Worm (Caenorhabditis elegans) whole organism, L4 larva: Measurements from ENCODE around the gene srh-45.

ENCODE experiments used
- F44E2.7 ChIP-seq: fragments of 200-800 bp; sonication (Bioruptor generic); IDR thresholded peaks from 2 replicates; pipeline ENCODE4 v2.1.2; 2022; ENCODE audit warnings: missing genetic modification characterization, missing compliant biosample characterization
- T20F7.1 ChIP-seq: fragments of 200-800 bp; sonication (Bioruptor generic); optimal IDR thresholded peaks from 2 replicates; lab custom pipeline; 2018; ENCODE audit warnings: mild to moderate bottlenecking, missing genetic modification characterization, missing compliant biosample characterization
- aha-1 ChIP-seq: fragments of 150-350 bp; peaks from one replicate; lab custom pipeline; 2014; ENCODE audit warnings: missing biosample characterization, missing genetic modification characterization
- aly-2 ChIP-seq: sonication (generic microtip); optimal IDR thresholded peaks from 2 replicates; lab custom pipeline; 2018; ENCODE audit warnings: missing biosample characterization, missing genetic modification characterization
- arid-1 ChIP-seq: fragments of 200-800 bp; sonication (Bioruptor generic); conservative IDR thresholded peaks from 2 replicates; pipeline ENCODE4 v1.3.6; 2022; ENCODE audit warnings: missing genetic modification reagents, missing genetic modification characterization, missing compliant biosample characterization
- ceh-20 ChIP-seq: fragments of 200-800 bp; sonication (Bioruptor generic); IDR thresholded peaks from 2 replicates; pipeline ENCODE4 v1.3.6; 2022; ENCODE audit warnings: missing genetic modification reagents, missing genetic modification characterization, missing compliant biosample characterization
- ceh-28 ChIP-seq: fragments of 150-350 bp; optimal IDR thresholded peaks from 2 replicates; lab custom pipeline; 2014; ENCODE audit warnings: missing biosample characterization, missing genetic modification reagents, missing genetic modification characterization
- ceh-32 ChIP-seq: sonication (generic microtip); optimal IDR thresholded peaks from 2 replicates; lab custom pipeline; 2016; ENCODE audit warnings: mild to moderate bottlenecking, missing genetic modification characterization, missing compliant biosample characterization; ENCODE audit not compliant: poor library complexity
- ceh-44 ChIP-seq: fragments of 200-800 bp; sonication (Bioruptor generic); IDR thresholded peaks from 2 replicates; pipeline ENCODE4 v1.3.6; 2022; ENCODE audit warnings: missing genetic modification reagents, missing genetic modification characterization, missing compliant biosample characterization
- ceh-62 ChIP-seq: sonication (generic microtip); optimal IDR thresholded peaks from 2 replicates; lab custom pipeline; 2017; ENCODE audit warnings: missing biosample characterization, missing genetic modification characterization
- ceh-82 ChIP-seq: sonication (generic microtip); optimal IDR thresholded peaks from 2 replicates; lab custom pipeline; 2017; ENCODE audit warnings: missing biosample characterization, missing genetic modification characterization
- ces-1 ChIP-seq: fragments of 150-350 bp; sonication (generic microtip); optimal IDR thresholded peaks from 4 replicates; lab custom pipeline; 2014; ENCODE audit warnings: missing biosample characterization, missing genetic modification reagents, missing genetic modification characterization
- cey-2 ChIP-seq: sonication (generic microtip); optimal IDR thresholded peaks from 3 replicates; lab custom pipeline; 2017; ENCODE audit warnings: missing genetic modification characterization, mild to moderate bottlenecking, missing compliant biosample characterization, antibody characterized with exemption, borderline replicate concordance; ENCODE audit not compliant: insufficient read depth
- daf-12 ChIP-seq: fragments of 150-350 bp; optimal IDR thresholded peaks from 2 replicates; lab custom pipeline; 2014; ENCODE audit warnings: missing biosample characterization, missing genetic modification reagents, missing genetic modification characterization
- dve-1 ChIP-seq: sonication (generic microtip); optimal IDR thresholded peaks from 2 replicates; lab custom pipeline; 2017; ENCODE audit warnings: antibody characterized with exemption, mild to moderate bottlenecking, missing genetic modification characterization, missing compliant biosample characterization; ENCODE audit not compliant: insufficient read depth
- fkh-10 ChIP-seq: fragments of 150-350 bp; optimal IDR thresholded peaks from 2 replicates; lab custom pipeline; 2014; ENCODE audit warnings: missing biosample characterization, missing genetic modification reagents, missing genetic modification characterization
- fos-1 ChIP-seq: fragments of 150-350 bp; optimal IDR thresholded peaks from 2 replicates; lab custom pipeline; 2014; ENCODE audit warnings: missing biosample characterization, missing genetic modification characterization
- hlh-11 ChIP-seq: fragments of 200-800 bp; sonication (Bioruptor generic); optimal IDR thresholded peaks from 2 replicates; lab custom pipeline; 2018; ENCODE audit warnings: mild to moderate bottlenecking, missing genetic modification characterization, missing compliant biosample characterization
- jun-1 ChIP-seq: fragments of 150-350 bp; optimal IDR thresholded peaks from 2 replicates; lab custom pipeline; 2014; ENCODE audit warnings: missing biosample characterization, missing genetic modification reagents, missing genetic modification characterization
- lim-7 ChIP-seq: fragments of 200-800 bp; sonication (Bioruptor generic); IDR thresholded peaks from 2 replicates; pipeline ENCODE4 v1.3.6; 2022; ENCODE audit warnings: missing genetic modification characterization, missing compliant biosample characterization
- lin-15B ChIP-seq: fragments of 150-350 bp; sonication (generic microtip); optimal IDR thresholded peaks from 3 replicates; lab custom pipeline; 2014; ENCODE audit warnings: missing biosample characterization, missing genetic modification characterization
- lir-3 ChIP-seq: sonication (generic microtip); optimal IDR thresholded peaks from 2 replicates; lab custom pipeline; 2016; ENCODE audit warnings: mild to moderate bottlenecking, missing genetic modification characterization, missing compliant biosample characterization
- lsy-2 ChIP-seq, 2 experiments: fragments of 150-350 bp in 1 of 2; sonication (generic microtip) in 1 of 2; optimal IDR thresholded peaks; 2 replicates each; lab custom pipeline; 2014 to 2017; ENCODE audit warnings: missing biosample characterization in 2 of 2, missing genetic modification characterization in 2 of 2
- madf-5 ChIP-seq, 2 experiments: fragments of 200-800 bp; sonication (Bioruptor generic); IDR thresholded peaks; 2 replicates each; pipeline ENCODE4 v1.3.6; 2022; ENCODE audit warnings: missing compliant biosample characterization in 2 of 2, missing genetic modification characterization in 2 of 2
- madf-9 ChIP-seq: fragments of 200-800 bp; sonication (Bioruptor generic); conservative IDR thresholded peaks from 2 replicates; pipeline ENCODE4 v1.3.6; 2022; ENCODE audit warnings: missing genetic modification reagents, missing genetic modification characterization, missing compliant biosample characterization
- mdl-1 ChIP-seq, 2 experiments: fragments of 150-350 bp in 1 of 2; sonication (generic microtip) in 1 of 2; optimal IDR thresholded peaks; 2 replicates each; lab custom pipeline; 2014 to 2017; ENCODE audit warnings: missing biosample characterization in 2 of 2, missing genetic modification characterization in 2 of 2
- mes-2 ChIP-seq: sonication (generic microtip); optimal IDR thresholded peaks from 2 replicates; lab custom pipeline; 2016; ENCODE audit warnings: missing genotype, mild to moderate bottlenecking, missing genetic modification characterization, missing compliant biosample characterization; ENCODE audit not compliant: poor library complexity, severe bottlenecking
- nhr-102 ChIP-seq: sonication (generic microtip); optimal IDR thresholded peaks from 2 replicates; lab custom pipeline; 2016; ENCODE audit warnings: mild to moderate bottlenecking, missing genetic modification characterization, moderate library complexity, missing compliant biosample characterization
- nhr-11 ChIP-seq: fragments of 150-350 bp; optimal IDR thresholded peaks from 2 replicates; lab custom pipeline; 2014; ENCODE audit warnings: missing biosample characterization, missing genetic modification characterization
- nhr-237 ChIP-seq: sonication (generic microtip); optimal IDR thresholded peaks from 2 replicates; lab custom pipeline; 2017; ENCODE audit warnings: missing biosample characterization, missing genetic modification characterization
- nhr-41 ChIP-seq: fragments of 200-800 bp; sonication (Bioruptor generic); IDR thresholded peaks from 2 replicates; pipeline ENCODE4 v1.3.6; 2022; ENCODE audit warnings: missing genetic modification reagents, missing genetic modification characterization, missing compliant biosample characterization
- nhr-6 ChIP-seq: fragments of 150-350 bp; optimal IDR thresholded peaks from 2 replicates; lab custom pipeline; 2014; ENCODE audit warnings: missing biosample characterization, missing genetic modification characterization
- nhr-76 ChIP-seq: fragments of 150-350 bp; optimal IDR thresholded peaks from 2 replicates; lab custom pipeline; 2014; ENCODE audit warnings: missing biosample characterization, missing genetic modification characterization
- nhr-77 ChIP-seq: fragments of 150-350 bp; optimal IDR thresholded peaks from 2 replicates; lab custom pipeline; 2014; ENCODE audit warnings: missing biosample characterization, missing genetic modification characterization
- pha-4 ChIP-seq, 2 experiments: fragments of 150-350 bp in 1 of 2; fragments of 200-800 bp in 1 of 2; sonication (Bioruptor generic) in 1 of 2; IDR thresholded peaks in 1 of 2; optimal IDR thresholded peaks in 1 of 2; 2 replicates each; pipeline versions ENCODE4 v1.3.6 to Lab custom; 2014 to 2022; ENCODE audit warnings: missing genetic modification characterization in 2 of 2, missing genetic modification reagents in 2 of 2, missing biosample characterization in 1 of 2, missing compliant biosample characterization in 1 of 2
- php-3 ChIP-seq: fragments of 200-800 bp; sonication (Bioruptor generic); IDR thresholded peaks from 2 replicates; pipeline ENCODE4 v1.3.6; 2022; ENCODE audit warnings: missing genetic modification reagents, missing genetic modification characterization, missing compliant biosample characterization
- pqm-1 ChIP-seq: sonication (generic microtip); optimal IDR thresholded peaks from 2 replicates; lab custom pipeline; 2017; ENCODE audit warnings: missing biosample characterization, missing genetic modification characterization
- saeg-2 ChIP-seq: fragments of 200-800 bp; sonication (Bioruptor generic); IDR thresholded peaks from 2 replicates; pipeline ENCODE4 v1.3.6; 2022; ENCODE audit warnings: missing genetic modification reagents, missing genetic modification characterization, missing compliant biosample characterization
- skn-1 ChIP-seq: fragments of 150-350 bp; optimal IDR thresholded peaks from 2 replicates; lab custom pipeline; 2014; ENCODE audit warnings: missing biosample characterization, missing genetic modification characterization
- snpc-4 ChIP-seq: fragments of 150-350 bp; optimal IDR thresholded peaks from 2 replicates; lab custom pipeline; 2014; ENCODE audit warnings: missing biosample characterization, missing genetic modification characterization
- tag-97 ChIP-seq: fragments of 200-800 bp; sonication (Bioruptor generic); IDR thresholded peaks from 2 replicates; pipeline ENCODE4 v1.3.6; 2022; ENCODE audit warnings: missing genetic modification characterization, missing compliant biosample characterization
- unc-39 ChIP-seq: sonication (generic microtip); optimal IDR thresholded peaks from 2 replicates; lab custom pipeline; 2017; ENCODE audit warnings: missing biosample characterization, missing genetic modification characterization
- unc-62 ChIP-seq, 3 experiments: fragments of 150-350 bp in 1 of 3; sonication (generic microtip); optimal IDR thresholded peaks in 2 of 3; peaks in 1 of 3; 1 replicate in 1 of 3; 2 replicates in 2 of 3; lab custom pipeline; 2014 to 2017; ENCODE audit warnings: missing biosample characterization in 3 of 3, missing genetic modification characterization in 3 of 3, missing genetic modification reagents in 3 of 3, missing genotype in 1 of 3
- zag-1 ChIP-seq: fragments of 150-350 bp; optimal IDR thresholded peaks from 2 replicates; lab custom pipeline; 2014; ENCODE audit warnings: missing biosample characterization, missing genetic modification characterization
- zip-11 ChIP-seq: fragments of 200-800 bp; sonication (Bioruptor generic); IDR thresholded peaks from 2 replicates; pipeline ENCODE4 v1.3.6; 2022; ENCODE audit warnings: missing genetic modification characterization, missing compliant biosample characterization
- ztf-11 ChIP-seq: fragments of 150-350 bp; optimal IDR thresholded peaks from 2 replicates; lab custom pipeline; 2014; ENCODE audit warnings: missing biosample characterization, missing genetic modification characterization
- ztf-7 ChIP-seq: fragments of 150-350 bp; optimal IDR thresholded peaks from 2 replicates; lab custom pipeline; 2014; ENCODE audit warnings: missing biosample characterization, missing genetic modification characterization

The srh-45 gene

DNA sequence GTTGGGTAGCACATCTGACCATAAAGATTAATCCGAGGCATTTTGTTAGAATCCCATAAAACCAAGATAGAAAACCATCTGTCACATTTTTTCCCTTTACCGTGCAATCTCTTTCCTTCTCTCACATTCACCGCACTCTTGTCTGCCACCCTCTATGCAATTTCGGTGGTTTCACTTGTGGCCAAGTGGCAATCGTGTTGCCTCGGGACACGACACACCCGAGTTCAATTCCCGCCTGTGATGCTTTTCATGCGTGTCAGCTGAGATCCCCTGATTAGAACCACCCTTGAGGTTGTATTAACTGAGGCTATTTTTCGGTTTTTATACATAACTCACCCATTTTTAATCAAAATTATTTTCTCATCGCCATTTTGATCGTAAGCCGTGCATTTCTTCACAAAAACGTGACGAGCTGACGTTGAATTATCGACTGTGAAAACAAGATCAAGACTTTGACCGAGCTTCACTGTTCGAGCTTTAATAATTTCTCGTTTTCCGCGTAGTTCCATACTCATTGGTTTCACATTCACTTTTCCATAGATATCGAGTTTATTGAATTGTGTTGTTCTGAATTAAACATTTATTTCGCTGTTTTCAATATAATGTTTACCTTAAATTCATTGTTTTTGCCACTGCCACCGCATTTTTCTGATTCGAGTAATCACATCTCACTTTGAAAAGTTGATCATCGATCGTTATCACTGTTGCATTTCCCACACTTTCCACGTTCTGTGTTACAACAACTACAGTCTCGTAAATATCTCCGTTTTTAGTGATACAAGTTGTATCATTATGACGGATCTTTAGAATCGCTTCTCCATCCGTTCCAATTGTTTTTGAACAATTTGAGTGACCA lies 9.5 kb upstream of the srh-45 start (continued):
- TF ChIP-seq arid-1 (GFP tag; lab: Robert Waterston, UW) (peak; percentile 98), mdl-1 (tag; optimal IDR thresholded peaks at IDR 0.05; lab: Kevin White, UChicago) (peak in 1 of 2 experiments; percentile 49), daf-12 (tag; lab: Kevin White, UChicago) (no peak), nhr-11 (peak; percentile 57), nhr-41 (GFP tag; lab: Robert Waterston, UW) (peak; percentile 99), nhr-102 (tag; lab: Kevin White, UChicago) (peak; percentile 94), ceh-44 (GFP tag; lab: Robert Waterston, UW) (peak; percentile 98), lsy-2 (tag; optimal IDR thresholded peaks at IDR 0.05; lab: Kevin White, UChicago) (peak; percentile 39 to 78), skn-1 (no peak), F44E2.7 (GFP tag; lab: Robert Waterston, UW) (peak; percentile 99), lim-7 (peak; percentile 100), madf-5 (GFP tag; IDR thresholded peaks at IDR 0.05; lab: Robert Waterston, UW) (peak; percentile 97 to 99), fos-1 (tag; lab: Kevin White, UChicago) (no peak), snpc-4 (no peak), tag-97 (GFP tag; lab: Robert Waterston, UW) (0 out of 2 replicates have a peak, but pooled peaks have one; percentile 85), ceh-32 (peak; percentile 54), ceh-62 (tag; lab: Kevin White, UChicago) (no peak), zip-11 (GFP tag; lab: Robert Waterston, UW) (peak; percentile 93), ceh-20 (peak; percentile 93), nhr-77 (tag; lab: Kevin White, UChicago) (peak; percentile 76), pqm-1 (tag; lab: Kevin White, UChicago) (peak; percentile 60), nhr-6 (tag; lab: Kevin White, UChicago) (peak; percentile 84), fkh-10 (GFP tag; lab: Kevin White, UChicago) (no peak), pha-4 (GFP tag; IDR thresholded peaks at IDR 0.05; lab: Robert Waterston, UW) (peak; percentile 99), pha-4 (tag; optimal IDR thresholded peaks at IDR 0.05; lab: Kevin White, UChicago) (no peak), nhr-76 (tag; lab: Kevin White, UChicago) (no peak), cey-2 (tag; lab: Kevin White, UChicago) (peak; percentile 87), lin-15B (tag; lab: Kevin White, UChicago) (peak; percentile 28), php-3 (GFP tag; lab: Robert Waterston, UW) (peak; percentile 95), ceh-28 (tag; lab: Kevin White, UChicago) (no peak), jun-1 (peak; percentile 86), unc-39 (tag; lab: Kevin White, UChicago) (no peak), aly-2 (tag; lab: Kevin White, UChicago) (no peak), dve-1 (tag; lab: Kevin White, UChicago) (peak; percentile 93), ceh-82 (no peak), saeg-2 (GFP tag; lab: Robert Waterston, UW) (peak; percentile 96), lir-3 (tag; lab: Kevin White, UChicago) (peak; percentile 92), ces-1 (no peak)

DNA sequence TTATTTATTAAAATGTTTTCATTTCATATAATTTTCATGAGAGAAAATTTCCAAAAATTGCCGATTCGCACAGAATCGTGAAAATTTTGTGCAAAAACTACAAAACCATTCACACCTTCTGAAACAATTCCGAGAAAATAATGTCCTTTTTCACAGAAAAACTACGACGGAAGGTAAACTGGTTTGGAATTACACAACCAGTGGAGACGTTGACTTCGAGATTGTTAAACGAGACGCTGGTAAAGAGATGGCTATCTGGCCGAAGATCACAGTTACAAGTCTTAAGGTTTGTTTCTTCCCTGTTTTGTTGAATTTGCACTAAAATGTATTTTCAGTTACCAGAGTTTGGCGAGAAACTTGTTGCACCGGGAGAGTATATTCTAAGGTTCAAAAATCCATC lies 8.1 kb upstream of the srh-45 start:
- TF ChIP-seq pqm-1 (tag; lab: Kevin White, UChicago) (no peak), aha-1 (peak; percentile 77), ztf-11 (tag; lab: Kevin White, UChicago) (no peak), T20F7.1 (GFP tag; lab: Kevin White, UChicago) (no peak), madf-9 (GFP tag; lab: Robert Waterston, UW) (no peak), unc-62 (GFP tag; optimal IDR thresholded peaks at IDR 0.05 in 1 of 2; lab: Kevin White, UChicago) (peak in 1 of 2 experiments; percentile 24), unc-62 (tag; optimal IDR thresholded peaks at IDR 0.05; lab: Kevin White, UChicago) (no peak), zag-1 (tag; lab: Kevin White, UChicago) (no peak), hlh-11 (tag; lab: Kevin White, UChicago) (no peak), ztf-7 (tag; lab: Kevin White, UChicago) (no peak), nhr-237 (no peak), mes-2 (tag; lab: Kevin White, UChicago) (no peak)
